Fruit fly (Drosophila melanogaster) whole organism, embryonic: Measurements from ENCODE around the gene CG14062.
A peak's percentile ranks its signal among the peaks of the same experiment; 100 is the strongest.

ENCODE experiments used
- Abd-B ChIP-seq: fragments of 200-800 bp; sonication (Bioruptor generic); optimal IDR thresholded peaks from 2 replicates; lab custom pipeline; 2018; ENCODE audit warnings: missing biosample characterization, mild to moderate bottlenecking, missing genetic modification characterization, moderate library complexity
- CG12744 ChIP-seq: fragments of 200-800 bp; sonication (Bioruptor generic); optimal IDR thresholded peaks from 2 replicates; lab custom pipeline; 2016; ENCODE audit warnings: missing biosample characterization, missing genetic modification characterization
- CG12769 ChIP-seq: fragments of 200-800 bp; sonication (Bioruptor generic); optimal IDR thresholded peaks from 2 replicates; lab custom pipeline; 2019; ENCODE audit warnings: missing biosample characterization, mild to moderate bottlenecking, missing genetic modification characterization, moderate library complexity
- CG13424 ChIP-seq: fragments of 200-800 bp; sonication (Bioruptor generic); optimal IDR thresholded peaks from 2 replicates; lab custom pipeline; 2019; ENCODE audit warnings: missing biosample characterization, mild to moderate bottlenecking, missing genetic modification characterization, moderate library complexity
- CG14014 ChIP-seq: fragments of 200-800 bp; sonication (Bioruptor generic); IDR thresholded peaks from 2 replicates; pipeline ENCODE4 v1.3.6; 2022; ENCODE audit warnings: missing biosample characterization, missing genetic modification characterization
- CG14441 ChIP-seq: fragments of 200-800 bp; sonication (Bioruptor generic); IDR thresholded peaks from 2 replicates; pipeline ENCODE4 v1.3.6; 2022; ENCODE audit warnings: missing biosample characterization, missing genetic modification characterization
- CG1603 ChIP-seq: fragments of 200-800 bp; sonication (Bioruptor generic); optimal IDR thresholded peaks from 2 replicates; lab custom pipeline; 2019; ENCODE audit warnings: missing biosample characterization, mild to moderate bottlenecking, missing genetic modification characterization, moderate library complexity
- CG17829 ChIP-seq: fragments of 200-800 bp; optimal IDR thresholded peaks from 2 replicates; lab custom pipeline; 2019; ENCODE audit warnings: missing biosample characterization, mild to moderate bottlenecking, missing genetic modification characterization, moderate library complexity
- CG1792 ChIP-seq: fragments of 200-800 bp; sonication (Bioruptor generic); optimal IDR thresholded peaks from 2 replicates; lab custom pipeline; 2016; ENCODE audit warnings: missing biosample characterization, missing genetic modification characterization
- CG43689 ChIP-seq: fragments of 200-800 bp; sonication (Bioruptor generic); IDR thresholded peaks from 2 replicates; pipeline ENCODE4 v1.3.6; 2022; ENCODE audit warnings: missing biosample characterization, missing genetic modification characterization
- CG9932 ChIP-seq: fragments of 200-800 bp; sonication (Bioruptor generic); IDR thresholded peaks from 2 replicates; pipeline ENCODE4 v1.3.6; 2022; ENCODE audit warnings: missing biosample characterization, missing genetic modification characterization
- D19A ChIP-seq: fragments of 200-800 bp; optimal IDR thresholded peaks from 3 replicates; lab custom pipeline; 2019; ENCODE audit warnings: missing biosample characterization, mild to moderate bottlenecking, missing genetic modification characterization, moderate library complexity
- Doc2 ChIP-seq: fragments of 200-800 bp; sonication (Bioruptor generic); IDR thresholded peaks from 2 replicates; pipeline ENCODE4 v1.3.6; 2022; ENCODE audit warnings: missing biosample characterization, missing genetic modification characterization
- Dref ChIP-seq: fragments of 200-800 bp; sonication (Bioruptor generic); IDR thresholded peaks from 2 replicates; pipeline ENCODE4 v1.3.6; 2022; ENCODE audit warnings: missing biosample characterization, missing genetic modification characterization
- Elba2 ChIP-seq: fragments of 200-800 bp; sonication (Bioruptor generic); optimal IDR thresholded peaks from 3 replicates; lab custom pipeline; 2016; ENCODE audit warnings: missing biosample characterization, missing genetic modification characterization
- GATAe ChIP-seq: fragments of 200-800 bp; sonication (Bioruptor generic); conservative IDR thresholded peaks from 2 replicates; pipeline ENCODE4 v1.3.6; 2022; ENCODE audit warnings: missing biosample characterization, missing genetic modification characterization
- H15 ChIP-seq: fragments of 200-800 bp; sonication (Bioruptor generic); IDR thresholded peaks from 3 replicates; pipeline ENCODE4 v1.3.6; 2022; ENCODE audit warnings: missing biosample characterization, missing genetic modification characterization
- HHEX ChIP-seq: fragments of 200-800 bp; sonication (Bioruptor generic); optimal IDR thresholded peaks from 3 replicates; lab custom pipeline; 2017; ENCODE audit warnings: missing biosample characterization, mild to moderate bottlenecking, missing genetic modification characterization, missing genetic modification reagents
- HmgZ ChIP-seq: fragments of 200-800 bp; sonication (Bioruptor generic); optimal IDR thresholded peaks from 2 replicates; lab custom pipeline; 2018; ENCODE audit warnings: missing biosample characterization, mild to moderate bottlenecking, missing genetic modification characterization
- Hmr ChIP-seq: fragments of 200-800 bp; sonication (Bioruptor generic); optimal IDR thresholded peaks from 3 replicates; lab custom pipeline; 2017; ENCODE audit warnings: mild to moderate bottlenecking, missing biosample characterization, missing genetic modification reagents, missing genetic modification characterization
- Hr39 ChIP-seq: fragments of >200 bp; optimal IDR thresholded peaks from 2 replicates; lab custom pipeline; 2017
- Hsf ChIP-seq: fragments of 200-800 bp; sonication (Bioruptor generic); optimal IDR thresholded peaks from 3 replicates; lab custom pipeline; 2016; ENCODE audit warnings: missing biosample characterization, missing genetic modification characterization
- NFAT ChIP-seq: fragments of 200-800 bp; sonication (Bioruptor generic); IDR thresholded peaks from 2 replicates; pipeline ENCODE4 v1.3.6; 2022; ENCODE audit warnings: missing biosample characterization, missing genetic modification characterization
- NfI ChIP-seq: fragments of 200-800 bp; sonication (Bioruptor generic); optimal IDR thresholded peaks from 3 replicates; lab custom pipeline; 2018; ENCODE audit warnings: missing biosample characterization, mild to moderate bottlenecking, missing genetic modification characterization, moderate library complexity
- Rfx ChIP-seq: fragments of 200-800 bp; sonication (Bioruptor generic); IDR thresholded peaks from 2 replicates; pipeline ENCODE4 v1.3.6; 2022; ENCODE audit warnings: missing biosample characterization, missing genetic modification characterization
- Usf ChIP-seq: fragments of 200-800 bp; sonication (Bioruptor generic); optimal IDR thresholded peaks from 2 replicates; lab custom pipeline; 2017; ENCODE audit warnings: missing genotype, missing biosample characterization, missing genetic modification characterization
- Xrp1 ChIP-seq: fragments of 200-800 bp; sonication (Bioruptor generic); IDR thresholded peaks from 2 replicates; pipeline ENCODE4 v1.3.6; 2022; ENCODE audit warnings: missing biosample characterization, missing genetic modification characterization
- bsh ChIP-seq, 2 experiments: fragments of 200-800 bp; sonication (Bioruptor generic); optimal IDR thresholded peaks; 2 replicates each; lab custom pipeline; 2017 to 2018; ENCODE audit warnings: mild to moderate bottlenecking in 2 of 2, missing biosample characterization in 2 of 2, missing genetic modification characterization in 2 of 2, moderate library complexity in 1 of 2
- chm ChIP-seq: fragments of 200-800 bp; sonication (Bioruptor generic); IDR thresholded peaks from 2 replicates; pipeline ENCODE4 v1.3.6; 2022; ENCODE audit warnings: missing biosample characterization, missing genetic modification characterization
- eve ChIP-seq, 2 experiments: fragments of >200 bp; optimal IDR thresholded peaks; 2 replicates each; lab custom pipeline; 2017; ENCODE audit warnings: missing biosample characterization in 2 of 2, missing genetic modification characterization in 2 of 2
- kay ChIP-seq: fragments of 200-800 bp; sonication (Bioruptor generic); optimal IDR thresholded peaks from 2 replicates; lab custom pipeline; 2016; ENCODE audit warnings: missing biosample characterization, missing genetic modification characterization
- lmd ChIP-seq: fragments of 200-800 bp; sonication (Bioruptor generic); IDR thresholded peaks from 2 replicates; pipeline ENCODE4 v1.3.6; 2022; ENCODE audit warnings: missing biosample characterization, missing genetic modification characterization
- oc ChIP-seq: fragments of 200-800 bp; sonication (Bioruptor generic); optimal IDR thresholded peaks from 2 replicates; lab custom pipeline; 2018; ENCODE audit warnings: missing biosample characterization, mild to moderate bottlenecking, missing genetic modification characterization, moderate library complexity
- onecut ChIP-seq: fragments of 200-800 bp; sonication (Bioruptor generic); IDR thresholded peaks from 2 replicates; pipeline ENCODE4 v1.3.6; 2022; ENCODE audit warnings: missing biosample characterization, missing genetic modification characterization
- prd ChIP-seq, 3 experiments: fragments of >200 bp in 2 of 3; fragments of 200-800 bp in 1 of 3; sonication (Bioruptor generic) in 1 of 3; optimal IDR thresholded peaks in 2 of 3; IDR thresholded peaks in 1 of 3; 2 replicates in 2 of 3; 3 replicates in 1 of 3; pipeline versions ENCODE4 v1.3.6 to Lab custom; 2017 to 2022; ENCODE audit warnings: missing biosample characterization in 1 of 3, missing genetic modification characterization in 1 of 3
- ranshi ChIP-seq: fragments of 200-800 bp; sonication (Bioruptor generic); IDR thresholded peaks from 2 replicates; pipeline ENCODE4 v1.3.6; 2022; ENCODE audit warnings: missing biosample characterization, missing genetic modification characterization
- salm ChIP-seq: fragments of 200-800 bp; sonication (Bioruptor generic); optimal IDR thresholded peaks from 2 replicates; lab custom pipeline; 2018; ENCODE audit warnings: missing biosample characterization, mild to moderate bottlenecking, missing genetic modification characterization
- seq ChIP-seq: fragments of 200-800 bp; sonication (Bioruptor generic); IDR thresholded peaks from 2 replicates; pipeline ENCODE4 v1.3.6; 2022; ENCODE audit warnings: missing biosample characterization, missing genetic modification characterization
- sisA ChIP-seq: fragments of 200-800 bp; sonication (Bioruptor generic); IDR thresholded peaks from 2 replicates; pipeline ENCODE4 v1.3.6; 2022; ENCODE audit warnings: missing biosample characterization, missing genetic modification characterization
- ttk ChIP-seq: fragments of 200-800 bp; sonication (Bioruptor generic); IDR thresholded peaks from 2 replicates; pipeline ENCODE4 v2.1.2; 2022; ENCODE audit warnings: missing biosample characterization, missing genetic modification characterization
- vvl ChIP-seq: fragments of 200-800 bp; sonication (Bioruptor generic); IDR thresholded peaks from 2 replicates; pipeline ENCODE4 v1.3.6; 2022; ENCODE audit warnings: missing biosample characterization, missing genetic modification characterization

CG14062 gene

dm6 chr3R:28676870-28677526 lies 34.3 kb upstream of the CG14062 start (continued):
- TF ChIP-seq ranshi (GFP tag; lab: Robert Waterston, UW) (peak; percentile 67; the same call in 1 of the 2 replicates), GATAe (GFP tag; lab: Robert Waterston, UW) (no peak), Doc2 (GFP tag; lab: Robert Waterston, UW) (peak; percentile 45; the same call in 1 of the 2 replicates), NfI (peak; percentile 56), CG1792 (no peak), sisA (GFP tag; lab: Robert Waterston, UW) (peak; percentile 63), Rfx (GFP tag; lab: Robert Waterston, UW) (peak; percentile 90), oc (tag; lab: Kevin White, UChicago) (peak; percentile 48), Elba2 (GFP tag; lab: Kevin White, UChicago) (no peak), Dref (GFP tag; lab: Robert Waterston, UW) (no peak), CG14014 (peak; percentile 74), kay (GFP tag; lab: Kevin White, UChicago) (peak; percentile 30), onecut (GFP tag; lab: Robert Waterston, UW) (0 out of 2 replicates have a peak, but pooled peaks have one; percentile 23), Usf (GFP tag; lab: Kevin White, UChicago) (no peak), Xrp1 (GFP tag; lab: Robert Waterston, UW) (peak; percentile 43; the same call in 1 of the 2 replicates), prd (optimal IDR thresholded peaks at IDR 0.05; lab: Kevin White, UChicago) (no peak), prd (GFP tag; IDR thresholded peaks at IDR 0.05; lab: Robert Waterston, UW) (peak; percentile 63), lmd (GFP tag; lab: Robert Waterston, UW) (peak; percentile 78), CG43689 (GFP tag; lab: Robert Waterston, UW) (peak; percentile 65), salm (tag; lab: Kevin White, UChicago) (peak; percentile 49), seq (GFP tag; lab: Robert Waterston, UW) (no peak), Abd-B (GFP tag; lab: Kevin White, UChicago) (peak; percentile 53), CG13424 (tag; lab: Kevin White, UChicago) (peak; percentile 74), H15 (peak; percentile 71), Hr39 (lab: Kevin White, UChicago) (no peak), HmgZ (tag; lab: Kevin White, UChicago) (peak; percentile 25), Hmr (peak; percentile 37), vvl (GFP tag; lab: Robert Waterston, UW) (peak; percentile 74), ttk (GFP tag; lab: Robert Waterston, UW) (peak; percentile 46; the same call in 1 of the 2 replicates), D19A (no peak), eve (GFP tag; optimal IDR thresholded peaks at IDR 0.05; lab: Kevin White, UChicago) (peak in 1 of 2 experiments; percentile 37), CG9932 (GFP tag; lab: Robert Waterston, UW) (peak; percentile 71), CG12769 (peak; percentile 77), CG14441 (GFP tag; lab: Robert Waterston, UW) (peak; percentile 83), CG1603 (tag; lab: Kevin White, UChicago) (peak; percentile 46), Hsf (peak; percentile 27), CG17829 (tag; lab: Kevin White, UChicago) (peak; percentile 2), CG12744 (GFP tag; lab: Kevin White, UChicago) (no peak), bsh (GFP tag; optimal IDR thresholded peaks at IDR 0.05; lab: Kevin White, UChicago) (peak in 1 of 2 experiments; percentile 6), NFAT (GFP tag; lab: Robert Waterston, UW) (peak; percentile 57; the same call in 1 of the 2 replicates), HHEX (peak; percentile 58), chm (GFP tag; lab: Robert Waterston, UW) (no peak; the same call in 1 of the 2 replicates)
- TF ChIP-seq, all 482 proteins: peak for 175
